Fruit fly (Drosophila melanogaster) S2 (cell line): ENCODE measurements around the gene bard.

Experiments
- CG8478 ChIP-seq: fragments of >200 bp; optimal IDR thresholded peaks from 2 replicates; lab custom pipeline; 2018
- CTCF ChIP-seq, 2 experiments: fragments of >200 bp; optimal IDR thresholded peaks; 2 replicates each; lab custom pipeline; 2018

Gene bard

DNA sequence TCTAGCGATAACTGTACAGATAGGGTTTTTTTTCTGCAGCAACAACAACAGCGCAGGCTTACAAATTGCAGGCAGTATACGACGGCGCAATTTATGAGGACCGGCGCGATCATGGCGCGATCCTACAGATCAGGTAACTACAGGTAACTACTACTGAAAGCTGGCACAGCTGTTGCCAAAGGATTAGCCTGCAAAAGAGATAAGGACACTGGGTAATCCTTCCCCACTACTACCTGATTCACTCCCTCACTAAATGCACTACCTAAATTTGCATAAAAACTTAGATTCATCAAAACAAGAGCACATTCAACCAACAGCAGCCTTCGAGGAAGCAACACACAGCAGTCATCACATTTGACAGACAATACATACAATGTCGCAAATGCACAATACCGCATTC, at the start of gene bard:
Gene bard (plus strand): TSS at position 301 of the 400 bp plus-strand sequence.
- TF ChIP-seq CTCF (optimal IDR thresholded peaks at IDR 0.05; lab: Kevin White, UChicago), result no peak
- TF ChIP-seq CG8478 (lab: Kevin White, UChicago), result no peak

DNA sequence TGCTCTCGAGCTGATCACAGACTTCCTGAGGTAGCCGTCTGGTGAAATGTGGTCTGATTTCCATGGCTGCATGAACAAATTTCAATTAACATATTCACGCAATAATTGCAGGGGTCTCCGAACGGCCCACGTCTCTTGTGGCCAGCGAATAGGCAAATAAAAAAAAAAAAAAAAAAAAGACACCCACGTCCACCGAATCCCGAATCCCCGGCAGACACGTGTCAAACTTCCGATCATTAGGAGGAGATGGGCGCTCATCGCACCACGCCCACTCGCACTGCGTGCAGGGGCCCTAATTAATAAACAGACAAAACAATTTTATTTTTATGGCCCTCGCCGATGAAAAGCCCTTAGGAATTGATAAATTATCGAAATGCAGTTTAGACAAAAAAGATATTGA, 37.3 kb upstream of the bard start:
- TF ChIP-seq CTCF (optimal IDR thresholded peaks at IDR 0.05; lab: Kevin White, UChicago) (no peak), CG8478 (lab: Kevin White, UChicago) (no peak)

DNA sequence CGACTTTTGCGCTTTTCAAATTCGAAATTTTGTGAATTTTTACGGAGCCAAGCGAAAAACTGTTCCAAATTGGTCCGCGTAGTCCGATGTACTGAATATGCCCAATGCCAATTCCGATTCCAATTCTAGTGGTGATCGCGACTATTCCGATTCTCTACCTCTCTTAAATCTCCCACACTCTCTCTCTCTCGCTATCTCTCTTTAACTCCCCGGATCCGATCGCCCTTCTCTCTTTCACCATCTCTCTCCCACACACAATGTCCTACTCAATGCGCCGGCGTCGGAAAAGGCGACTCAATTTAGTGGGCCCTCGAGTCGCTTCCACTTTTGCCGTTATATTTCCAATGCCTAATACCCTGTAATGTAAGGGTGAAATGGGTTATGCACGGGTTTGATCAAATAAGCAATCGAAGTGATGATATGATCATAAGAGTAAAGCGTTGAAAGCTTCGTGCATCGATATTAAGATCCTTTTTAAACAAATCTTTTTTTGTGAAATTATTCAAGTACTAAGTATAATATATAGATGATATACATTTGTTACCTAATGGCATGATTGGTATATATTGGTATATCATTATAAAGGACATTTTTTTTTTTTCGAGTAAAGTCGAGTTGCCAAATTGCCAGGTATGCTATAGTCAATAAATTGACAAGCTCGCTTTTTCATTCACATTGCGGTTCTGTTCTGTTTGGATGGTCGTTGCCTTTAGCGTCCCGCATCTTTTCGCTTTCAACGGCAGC, 31.4 kb upstream of the bard start:
- TF ChIP-seq CTCF (optimal IDR thresholded peaks at IDR 0.05; lab: Kevin White, UChicago), result no peak
- TF ChIP-seq CG8478 (lab: Kevin White, UChicago), result no peak

DNA sequence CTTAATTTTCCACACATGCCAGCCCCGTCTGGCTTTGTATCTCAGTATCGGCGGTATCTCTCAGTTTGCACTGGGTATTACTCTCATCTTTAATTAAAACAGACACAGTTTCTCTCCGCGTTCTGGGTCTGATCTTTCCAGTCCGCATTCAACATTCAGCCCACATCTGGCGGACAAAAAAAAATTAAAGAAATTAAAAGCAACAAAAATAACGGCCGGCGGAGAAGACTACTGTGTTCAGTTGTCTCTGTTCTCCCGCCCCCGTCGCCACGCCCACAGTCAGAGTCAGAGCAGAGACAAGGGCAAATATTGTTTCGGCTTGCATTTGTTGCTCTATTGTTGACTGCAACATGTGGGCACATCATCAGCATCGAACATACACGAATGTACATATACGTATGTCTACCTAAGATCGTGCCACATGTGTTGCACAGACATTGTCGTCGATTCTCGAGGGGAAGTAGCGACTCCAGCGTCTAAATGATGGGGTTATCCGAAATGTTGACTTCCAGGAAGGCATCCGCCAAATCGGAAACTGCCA, 30.8 kb upstream of the bard start:
- no peak for TF ChIP-seq CG8478 (lab: Kevin White, UChicago)
- no peak for TF ChIP-seq CTCF (optimal IDR thresholded peaks at IDR 0.05; lab: Kevin White, UChicago)

DNA sequence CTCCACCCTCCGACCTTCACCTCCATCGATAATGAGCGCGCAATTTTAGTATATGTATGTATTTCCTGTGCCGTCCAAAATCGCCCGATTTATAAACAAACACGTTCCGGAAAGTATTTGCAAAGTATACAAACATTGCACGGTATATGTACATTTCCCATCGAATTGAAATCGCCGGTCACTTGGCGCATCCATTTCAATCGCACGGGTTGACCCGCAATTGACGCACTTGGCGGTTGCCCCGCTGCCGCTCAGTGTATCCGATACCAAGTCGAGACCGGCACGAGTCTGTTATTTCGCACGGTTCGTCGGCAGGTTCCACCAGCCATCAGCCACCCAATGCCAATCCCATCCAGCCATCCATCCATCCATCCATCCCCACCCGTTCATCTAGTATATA, 30.3 kb upstream of the bard start:
- TF ChIP-seq CTCF (optimal IDR thresholded peaks at IDR 0.05; lab: Kevin White, UChicago) (no peak), CG8478 (lab: Kevin White, UChicago) (no peak)

DNA sequence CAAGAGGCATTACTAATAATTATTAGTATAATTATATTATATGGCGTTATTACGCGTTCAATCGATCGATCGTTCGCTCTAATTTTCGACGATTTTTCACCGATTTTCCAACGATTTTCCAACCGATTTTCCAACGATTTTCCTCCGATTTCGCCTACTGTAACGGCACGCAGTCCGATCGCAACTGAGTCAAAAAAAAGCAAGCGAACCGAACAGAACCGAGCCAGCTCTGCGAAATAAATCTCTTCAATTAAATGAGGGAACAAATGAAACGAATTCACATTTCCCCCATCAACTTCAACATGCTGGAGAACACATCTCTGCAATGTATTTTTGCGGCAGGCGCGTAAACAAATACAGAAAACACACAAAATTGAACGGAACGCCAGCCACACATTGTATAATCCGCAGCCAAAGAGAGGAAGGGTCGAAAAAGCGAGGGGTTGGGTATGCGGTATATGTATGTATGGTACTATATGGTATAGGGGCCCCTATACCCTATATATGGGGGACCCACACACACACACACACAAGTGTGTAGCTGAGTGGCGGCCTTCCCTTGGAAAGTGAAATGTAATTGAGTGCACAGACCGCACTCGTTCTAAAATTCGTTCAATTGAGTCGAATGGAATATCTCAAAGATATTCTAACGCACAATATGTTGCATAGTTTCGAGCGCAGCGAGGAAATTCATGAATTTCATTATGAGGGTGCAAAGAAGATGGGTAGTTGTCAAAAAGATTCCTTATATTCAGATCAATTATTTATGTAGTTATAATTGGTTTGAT, 27.9 kb upstream of the bard start, which contains the start of gene htl:
Gene htl (minus strand): TSS at position 186 of the 788 bp plus-strand sequence.
- TF ChIP-seq CG8478 (lab: Kevin White, UChicago) (no peak), CTCF (optimal IDR thresholded peaks at IDR 0.05; lab: Kevin White, UChicago) (no peak)

DNA sequence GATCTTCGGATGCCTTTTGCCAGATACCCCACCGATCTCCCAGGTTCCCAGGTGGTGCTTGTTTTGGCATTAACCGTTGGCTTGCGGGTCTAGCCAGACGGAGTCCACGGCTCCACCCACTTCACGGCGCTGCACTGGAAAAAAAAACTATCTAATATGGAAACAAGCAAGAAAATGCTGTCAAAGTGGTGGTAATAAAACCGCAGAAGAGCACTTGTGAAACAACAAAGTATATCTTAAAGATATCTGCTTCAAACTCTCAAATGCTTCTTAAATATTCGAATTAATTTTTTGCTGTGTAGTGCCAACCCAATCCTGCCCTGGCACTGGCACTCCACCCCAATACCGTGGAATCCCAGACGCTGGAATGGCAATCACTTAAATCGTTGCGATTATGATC, 22.4 kb upstream of the bard start:
- TF ChIP-seq CG8478 (lab: Kevin White, UChicago) (no peak), CTCF (optimal IDR thresholded peaks at IDR 0.05; lab: Kevin White, UChicago) (no peak)

DNA sequence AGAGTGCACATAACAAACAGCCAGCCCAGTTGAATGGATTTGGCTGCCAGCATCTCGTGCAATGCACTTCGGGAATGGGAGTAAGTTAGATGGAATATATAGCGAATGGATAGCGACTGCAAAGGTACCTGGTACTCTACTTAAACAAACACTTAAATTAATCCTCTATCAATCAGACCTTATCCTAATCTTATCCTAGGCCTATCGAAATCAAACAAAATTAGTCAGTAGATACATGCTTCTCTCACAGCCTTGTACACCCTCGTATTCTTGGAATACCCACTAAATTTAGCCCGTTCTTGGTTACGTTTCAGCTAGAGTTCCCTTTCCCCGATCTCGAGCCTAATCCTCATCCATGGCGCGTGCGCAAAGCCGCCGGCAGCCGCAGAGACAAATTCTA, 20.3 kb upstream of the bard start:
- TF ChIP-seq CTCF (optimal IDR thresholded peaks at IDR 0.05; lab: Kevin White, UChicago) (no peak), CG8478 (lab: Kevin White, UChicago) (no peak)

DNA sequence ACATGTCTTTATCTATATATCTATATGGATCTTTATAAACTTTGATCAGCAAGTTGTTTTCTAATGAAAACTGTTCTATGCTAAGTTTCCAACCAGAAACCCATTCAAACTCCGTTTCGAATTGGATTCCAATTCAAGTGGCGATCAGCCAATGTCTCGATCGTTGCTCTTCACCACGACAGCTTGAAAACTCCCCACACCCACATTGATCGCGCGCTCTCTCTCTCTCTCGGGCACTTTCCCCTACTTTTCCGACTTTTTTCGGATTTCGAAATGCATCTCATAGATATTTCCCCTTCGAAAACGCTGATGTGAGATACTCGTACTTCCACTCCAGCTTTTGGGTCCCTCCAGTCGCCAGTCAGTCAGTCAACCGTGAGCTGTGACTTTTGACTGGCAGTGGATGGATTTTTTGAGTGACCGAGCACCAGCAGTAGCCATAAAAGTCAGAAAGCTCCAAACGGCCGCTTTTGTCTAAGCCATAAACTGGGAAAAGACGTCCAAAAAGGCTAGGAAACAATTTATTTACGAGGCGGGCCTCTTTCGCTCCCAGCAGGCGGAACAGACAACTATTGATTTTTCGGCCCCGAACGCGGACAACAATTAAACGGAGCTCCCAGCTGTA, 17.6 kb upstream of the bard start:
- no peak for TF ChIP-seq CG8478 (lab: Kevin White, UChicago)
- no peak for TF ChIP-seq CTCF (optimal IDR thresholded peaks at IDR 0.05; lab: Kevin White, UChicago)

DNA sequence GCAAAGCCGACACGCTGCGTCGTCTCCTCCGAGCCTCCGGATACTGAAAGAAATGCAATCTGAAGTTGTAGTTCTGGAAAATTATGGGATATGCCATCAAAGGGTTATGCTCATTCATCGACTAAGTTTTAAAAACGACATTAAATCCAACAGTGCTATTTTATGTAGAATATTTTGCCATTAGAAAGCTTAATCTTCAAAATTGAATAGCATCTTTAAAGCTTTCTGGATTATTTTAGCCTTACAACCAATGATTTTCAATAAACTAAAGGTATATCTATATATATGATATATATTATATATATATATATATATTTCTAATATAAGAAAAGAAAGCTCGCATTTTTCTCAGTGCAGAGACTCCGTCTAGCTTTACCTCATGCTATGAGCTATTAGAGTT, 16.5 kb upstream of the bard start:
- TF ChIP-seq CTCF (optimal IDR thresholded peaks at IDR 0.05; lab: Kevin White, UChicago), result no peak
- no peak for TF ChIP-seq CG8478 (lab: Kevin White, UChicago)

DNA sequence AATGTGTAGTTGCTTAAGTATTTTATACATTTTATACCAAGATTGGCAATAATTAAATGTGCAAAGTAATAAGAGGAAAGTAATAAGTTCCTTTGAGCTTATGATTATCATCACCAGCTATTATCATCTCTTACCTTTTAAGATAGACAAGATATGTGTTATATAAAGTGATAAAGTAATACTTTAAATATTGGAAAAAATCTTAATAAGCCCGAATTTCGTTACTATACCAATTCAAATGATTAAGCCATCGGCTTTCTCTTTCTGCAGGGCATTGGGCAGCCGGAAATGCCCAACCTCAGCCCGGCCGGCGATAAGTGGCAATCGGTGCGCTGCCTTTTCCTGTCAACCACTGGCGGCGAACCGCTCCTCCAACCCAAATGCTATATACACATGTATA, 12.9 kb upstream of the bard start:
- no peak for TF ChIP-seq CTCF (optimal IDR thresholded peaks at IDR 0.05; lab: Kevin White, UChicago)
- no peak for TF ChIP-seq CG8478 (lab: Kevin White, UChicago)

DNA sequence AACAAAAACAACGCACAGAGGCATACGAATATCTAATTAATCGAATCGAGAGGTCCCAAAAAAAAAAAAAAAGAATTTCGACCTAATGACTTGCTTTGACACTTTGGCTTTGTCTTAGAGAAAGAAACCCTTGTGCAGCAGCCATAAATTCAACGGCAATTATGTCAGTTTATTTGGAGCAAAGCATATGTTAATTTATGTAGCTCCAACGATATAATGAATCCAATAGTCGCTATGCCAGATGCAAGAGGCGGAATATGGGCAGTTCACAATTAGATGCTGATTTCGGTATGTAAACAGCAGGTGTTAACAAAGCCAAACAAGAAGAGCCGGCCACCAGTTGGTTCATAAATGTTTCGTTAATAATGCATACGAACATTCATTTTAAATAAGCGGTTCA, 7.9 kb upstream of the bard start:
- TF ChIP-seq CG8478 (lab: Kevin White, UChicago), result no peak
- TF ChIP-seq CTCF (optimal IDR thresholded peaks at IDR 0.05; lab: Kevin White, UChicago), result no peak

DNA sequence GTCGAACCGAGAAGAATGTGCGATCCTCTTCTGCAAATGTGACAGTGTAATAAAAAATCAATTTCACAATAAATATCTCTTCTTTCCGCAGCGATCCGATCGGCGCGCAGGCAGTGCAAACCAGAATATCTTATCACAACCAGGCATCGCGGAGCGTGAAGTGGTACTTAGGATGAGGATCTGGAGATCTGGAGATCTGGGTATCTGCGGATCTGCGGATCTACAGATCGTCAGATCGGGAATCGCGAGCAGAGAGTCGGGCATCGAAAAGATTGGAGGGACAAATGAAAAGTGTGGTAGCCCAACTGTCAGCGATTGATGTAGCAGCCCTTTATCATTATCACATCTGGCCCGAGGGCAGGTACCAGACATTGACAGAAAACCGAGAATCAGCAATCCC, 5.8 kb upstream of the bard start:
- TF ChIP-seq CTCF (optimal IDR thresholded peaks at IDR 0.05; lab: Kevin White, UChicago) (no peak), CG8478 (lab: Kevin White, UChicago) (no peak)

DNA sequence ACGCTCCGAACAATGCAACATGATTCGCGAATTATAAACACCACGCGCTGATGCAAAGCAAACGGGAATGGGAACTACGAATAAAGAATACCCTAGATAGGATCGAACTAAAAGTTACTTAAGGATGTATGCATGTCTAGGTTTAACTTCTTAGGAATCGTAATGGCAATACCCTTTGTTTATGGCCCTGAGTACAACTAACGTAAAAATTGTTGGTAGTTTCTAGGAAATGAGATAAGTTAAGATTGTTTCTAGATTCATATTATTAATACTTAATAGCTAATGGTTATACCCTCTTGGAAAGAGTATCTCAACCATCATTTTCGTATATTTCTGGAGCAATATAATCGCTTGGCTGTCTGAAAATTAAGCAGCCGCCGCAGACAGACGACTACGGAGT, 2.8 kb upstream of the bard start:
- TF ChIP-seq CTCF (optimal IDR thresholded peaks at IDR 0.05; lab: Kevin White, UChicago), result no peak
- no peak for TF ChIP-seq CG8478 (lab: Kevin White, UChicago)

DNA sequence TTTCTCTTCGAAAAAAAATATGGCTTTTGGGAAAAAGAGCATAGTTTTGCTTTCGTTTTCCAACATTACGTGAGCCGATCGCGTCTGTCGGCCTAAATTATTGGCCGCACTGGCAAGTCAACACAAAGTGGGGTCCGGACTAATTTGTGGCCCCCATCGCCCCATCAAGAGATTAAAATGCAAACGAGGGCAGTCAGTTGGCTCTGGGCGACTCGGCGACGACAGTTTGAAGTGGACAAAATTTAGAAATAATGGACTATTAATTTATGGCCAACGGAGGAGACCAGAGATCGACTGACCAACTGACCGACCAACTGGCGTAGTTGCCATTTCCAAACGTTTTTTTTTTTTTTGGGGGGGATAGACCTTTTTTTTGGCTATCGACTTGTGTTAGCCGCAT, 2.4 kb downstream of the bard start:
- TF ChIP-seq CTCF (optimal IDR thresholded peaks at IDR 0.05; lab: Kevin White, UChicago) (no peak), CG8478 (lab: Kevin White, UChicago) (no peak)
